Worm (Caenorhabditis elegans) whole organism, young adult: ENCODE results near the gene let-99.
A peak's percentile ranks its signal among the peaks of the same experiment; 100 is the strongest.

Source experiments
- B0019.2 ChIP-seq: fragments of 200-800 bp; sonication (Bioruptor generic); conservative IDR thresholded peaks from 2 replicates; pipeline ENCODE4 v1.3.6; 2022; ENCODE audit warnings: missing genetic modification reagents, missing genetic modification characterization, missing compliant biosample characterization
- B0336.3 ChIP-seq: fragments of 200-800 bp; sonication (Bioruptor generic); IDR thresholded peaks from 2 replicates; pipeline ENCODE4 v1.3.6; 2022; ENCODE audit warnings: missing genetic modification characterization, missing compliant biosample characterization
- F33H1.4 ChIP-seq: fragments of 200-800 bp; sonication (Bioruptor generic); IDR thresholded peaks from 2 replicates; pipeline ENCODE4 v1.3.6; 2022; ENCODE audit warnings: missing genetic modification reagents, missing genetic modification characterization, missing compliant biosample characterization
- F49E8.2 ChIP-seq: sonication (generic microtip); optimal IDR thresholded peaks from 3 replicates; lab custom pipeline; 2017; ENCODE audit warnings: missing genetic modification characterization, mild to moderate bottlenecking, missing compliant biosample characterization, antibody characterized with exemption, moderate library complexity; ENCODE audit not compliant: insufficient read depth
- Y53F4B.3 ChIP-seq: fragments of 200-800 bp; sonication (Bioruptor generic); IDR thresholded peaks from 2 replicates; pipeline ENCODE4 v1.3.6; 2022; ENCODE audit warnings: missing genetic modification reagents, missing genetic modification characterization, missing compliant biosample characterization
- Y56A3A.18 ChIP-seq: fragments of 200-800 bp; sonication (Bioruptor generic); IDR thresholded peaks from 2 replicates; pipeline ENCODE4 v1.3.6; 2022; ENCODE audit warnings: missing genetic modification reagents, missing genetic modification characterization, missing compliant biosample characterization
- Y67H2A.10 ChIP-seq: fragments of 200-800 bp; sonication (Bioruptor generic); conservative IDR thresholded peaks from 2 replicates; pipeline ENCODE4 v1.3.6; 2022; ENCODE audit warnings: missing genetic modification reagents, missing genetic modification characterization, missing compliant biosample characterization
- aptf-2 ChIP-seq: fragments of 200-800 bp; sonication (Bioruptor generic); conservative IDR thresholded peaks from 2 replicates; pipeline ENCODE4 v1.3.6; 2022; ENCODE audit warnings: missing genetic modification reagents, missing genetic modification characterization, missing compliant biosample characterization
- aptf-3 ChIP-seq: fragments of 200-800 bp; sonication (Bioruptor generic); IDR thresholded peaks from 2 replicates; pipeline ENCODE4 v1.3.6; 2022; ENCODE audit warnings: missing genetic modification characterization, missing compliant biosample characterization
- atf-7 ChIP-seq: sonication (generic microtip); optimal IDR thresholded peaks from 2 replicates; lab custom pipeline; 2017; ENCODE audit warnings: mild to moderate bottlenecking, missing genetic modification characterization, missing compliant biosample characterization
- athp-1 ChIP-seq: sonication (generic microtip); optimal IDR thresholded peaks from 2 replicates; lab custom pipeline; 2017; ENCODE audit warnings: mild to moderate bottlenecking, missing genetic modification characterization, missing compliant biosample characterization
- attf-5 ChIP-seq: fragments of 200-800 bp; sonication (Bioruptor generic); optimal IDR thresholded peaks from 2 replicates; lab custom pipeline; 2018; ENCODE audit warnings: mild to moderate bottlenecking, missing genetic modification characterization, missing compliant biosample characterization
- cebp-1 ChIP-seq, 2 experiments: fragments of 200-800 bp in 1 of 2; sonication (Bioruptor generic) in 1 of 2; sonication (generic microtip) in 1 of 2; IDR thresholded peaks in 1 of 2; optimal IDR thresholded peaks in 1 of 2; 2 replicates each; pipeline versions ENCODE4 v1.3.6 to Lab custom; 2017 to 2022; ENCODE audit warnings: missing compliant biosample characterization in 2 of 2, missing genetic modification characterization in 2 of 2, mild to moderate bottlenecking in 1 of 2, missing genetic modification reagents in 1 of 2, moderate library complexity in 1 of 2
- ceh-40 ChIP-seq: fragments of 200-800 bp; sonication (Bioruptor generic); IDR thresholded peaks from 2 replicates; pipeline ENCODE4 v1.3.6; 2022; ENCODE audit warnings: missing genetic modification characterization, missing compliant biosample characterization
- dox-1 ChIP-seq: fragments of 200-800 bp; sonication (Bioruptor generic); IDR thresholded peaks from 2 replicates; pipeline ENCODE4 v1.3.6; 2022; ENCODE audit warnings: missing genetic modification reagents, missing genetic modification characterization, missing compliant biosample characterization
- egl-44 ChIP-seq: fragments of 200-800 bp; sonication (Bioruptor generic); IDR thresholded peaks from 2 replicates; pipeline ENCODE4 v1.3.6; 2022; ENCODE audit warnings: missing genetic modification reagents, missing genetic modification characterization, missing compliant biosample characterization
- hrde-1 ChIP-seq: sonication (generic microtip); optimal IDR thresholded peaks from 2 replicates; lab custom pipeline; 2016; ENCODE audit warnings: missing genetic modification characterization, mild to moderate bottlenecking, missing compliant biosample characterization, moderate library complexity, missing genotype, missing genetic modification reagents, borderline replicate concordance
- lin-26 ChIP-seq: fragments of 200-800 bp; sonication (Bioruptor generic); IDR thresholded peaks from 2 replicates; pipeline ENCODE4 v1.3.6; 2022; ENCODE audit warnings: missing genetic modification reagents, missing genetic modification characterization, missing compliant biosample characterization
- lin-35 ChIP-seq, 3 experiments: fragments of 150-350 bp in 2 of 3; sonication (generic microtip) in 1 of 3; optimal IDR thresholded peaks; 2 replicates each; lab custom pipeline; 2014 to 2018; ENCODE audit warnings: missing biosample characterization in 3 of 3, missing genetic modification characterization in 3 of 3, missing genetic modification reagents in 3 of 3
- mcd-1 ChIP-seq: fragments of 200-800 bp; sonication (Bioruptor generic); IDR thresholded peaks from 2 replicates; pipeline ENCODE4 v1.3.6; 2022; ENCODE audit warnings: missing genetic modification reagents, missing genetic modification characterization, missing compliant biosample characterization
- mel-28 ChIP-seq: sonication (generic microtip); optimal IDR thresholded peaks from 2 replicates; lab custom pipeline; 2016; ENCODE audit warnings: borderline replicate concordance, mild to moderate bottlenecking, missing genetic modification characterization, missing compliant biosample characterization
- mes-4 ChIP-seq: sonication (generic microtip); optimal IDR thresholded peaks from 2 replicates; lab custom pipeline; 2016; ENCODE audit warnings: missing genotype, missing genetic modification characterization, missing compliant biosample characterization
- nfya-1 ChIP-seq: sonication (generic microtip); optimal IDR thresholded peaks from 2 replicates; lab custom pipeline; 2017; ENCODE audit warnings: antibody characterized with exemption, missing compliant biosample characterization, missing genetic modification characterization, borderline replicate concordance; ENCODE audit not compliant: insufficient read depth
- nhr-80 ChIP-seq: sonication (generic microtip); optimal IDR thresholded peaks from 2 replicates; lab custom pipeline; 2016; ENCODE audit warnings: missing genetic modification characterization, missing compliant biosample characterization
- pha-4 ChIP-seq: fragments of 150-350 bp; sonication (generic microtip); optimal IDR thresholded peaks from 2 replicates; lab custom pipeline; 2014; ENCODE audit warnings: missing biosample characterization, missing genetic modification reagents, missing genetic modification characterization
- rec-8 ChIP-seq, 2 experiments: sonication (generic microtip); optimal IDR thresholded peaks; 2 replicates each; lab custom pipeline; 2016; ENCODE audit warnings: mild to moderate bottlenecking in 2 of 2, missing genetic modification characterization in 2 of 2, missing genetic modification reagents in 2 of 2, missing genotype in 2 of 2, missing biosample characterization in 1 of 2, missing compliant biosample characterization in 1 of 2, moderate library complexity in 1 of 2
- rpc-1 ChIP-seq, 2 experiments: fragments of 150-350 bp in 1 of 2; sonication (generic microtip) in 1 of 2; optimal IDR thresholded peaks; 2 replicates each; lab custom pipeline; 2014 to 2018; ENCODE audit warnings: missing biosample characterization in 1 of 2, missing genetic modification characterization in 1 of 2, missing genetic modification reagents in 1 of 2, missing genotype in 1 of 2
- snpc-3.4 ChIP-seq: sonication (generic microtip); optimal IDR thresholded peaks from 2 replicates; lab custom pipeline; 2017; ENCODE audit warnings: missing genetic modification characterization, mild to moderate bottlenecking, missing compliant biosample characterization, antibody characterized with exemption, moderate library complexity, missing genotype, missing genetic modification reagents
- tbp1 ChIP-seq: fragments of 200-800 bp; sonication (Bioruptor generic); optimal IDR thresholded peaks from 2 replicates; lab custom pipeline; 2018; ENCODE audit warnings: mild to moderate bottlenecking, missing genetic modification characterization, missing compliant biosample characterization
- tbx-9 ChIP-seq: sonication (generic microtip); optimal IDR thresholded peaks from 2 replicates; lab custom pipeline; 2016; ENCODE audit warnings: borderline replicate concordance, missing genetic modification characterization, inconsistent platforms, missing compliant biosample characterization
- unc-62 ChIP-seq: fragments of 150-350 bp; optimal IDR thresholded peaks from 2 replicates; lab custom pipeline; 2014; ENCODE audit warnings: missing biosample characterization, missing genetic modification reagents, missing genetic modification characterization
- ztf-18 ChIP-seq: sonication (generic microtip); optimal IDR thresholded peaks from 2 replicates; lab custom pipeline; 2016; ENCODE audit warnings: missing genotype, mild to moderate bottlenecking, missing genetic modification characterization, missing compliant biosample characterization
- ztf-3 ChIP-seq: fragments of 200-800 bp; sonication (Bioruptor generic); optimal IDR thresholded peaks from 2 replicates; lab custom pipeline; 2018; ENCODE audit warnings: mild to moderate bottlenecking, missing genetic modification characterization, missing compliant biosample characterization

let-99 gene

ce11 chrIV:12522521-12522920, 45.1 kb upstream of the let-99 start, which contains the start of gene sru-13:
sru-13 (minus strand) TSS chrIV:12522621.
- TF ChIP-seq mes-4 (tag; lab: Kevin White, UChicago) (no peak), snpc-3.4 (tag; lab: Kevin White, UChicago) (no peak), lin-26 (GFP tag; lab: Robert Waterston, UW) (no peak), F33H1.4 (GFP tag; lab: Robert Waterston, UW) (no peak), F49E8.2 (tag; lab: Kevin White, UChicago) (no peak), tbx-9 (tag; lab: Kevin White, UChicago) (no peak), Y53F4B.3 (GFP tag; lab: Robert Waterston, UW) (no peak), nfya-1 (tag; lab: Kevin White, UChicago) (no peak), ceh-40 (GFP tag; lab: Robert Waterston, UW) (no peak)
- TF ChIP-seq, all 124 proteins: peak for 0

ce11 chrIV:12525409-12525808, 42.2 kb upstream of the let-99 start, which contains the start of gene eak-4:
eak-4 (minus strand) TSS chrIV:12525509.
- TF ChIP-seq F49E8.2 (tag; lab: Kevin White, UChicago) (no peak), rpc-1 (optimal IDR thresholded peaks at IDR 0.05; lab: Kevin White, UChicago) (no peak), rpc-1 (tag; optimal IDR thresholded peaks at IDR 0.05; lab: Kevin White, UChicago) (no peak), dox-1 (GFP tag; lab: Robert Waterston, UW) (no peak), ztf-18 (tag; lab: Kevin White, UChicago) (no peak), mel-28 (tag; lab: Kevin White, UChicago) (no peak), cebp-1 (GFP tag; IDR thresholded peaks at IDR 0.05; lab: Robert Waterston, UW) (no peak), cebp-1 (tag; optimal IDR thresholded peaks at IDR 0.05; lab: Kevin White, UChicago) (no peak), rec-8 (tag; optimal IDR thresholded peaks at IDR 0.05; lab: Kevin White, UChicago) (no peak), aptf-2 (GFP tag; lab: Robert Waterston, UW) (no peak), mcd-1 (GFP tag; lab: Robert Waterston, UW) (no peak)

- TF ChIP-seq lin-35 (GFP tag; optimal IDR thresholded peaks at IDR 0.05; lab: Kevin White, UChicago) (no peak), hrde-1 (no peak), atf-7 (tag; lab: Kevin White, UChicago) (peak; percentile 19), B0336.3 (no peak), tbp1 (no peak), nfya-1 (tag; lab: Kevin White, UChicago) (no peak), aptf-3 (GFP tag; lab: Robert Waterston, UW) (no peak), B0019.2 (no peak), Y56A3A.18 (GFP tag; lab: Robert Waterston, UW) (0 out of 2 replicates have a peak, but pooled peaks have one; percentile 35), egl-44 (no peak), Y67H2A.10 (GFP tag; lab: Robert Waterston, UW) (no peak), unc-62 (GFP tag; lab: Kevin White, UChicago) (peak; percentile 83), dox-1 (GFP tag; lab: Robert Waterston, UW) (no peak), athp-1 (tag; lab: Kevin White, UChicago) (no peak), nhr-80 (tag; lab: Kevin White, UChicago) (peak; percentile 91), pha-4 (tag; lab: Kevin White, UChicago) (peak; percentile 85), Y53F4B.3 (GFP tag; lab: Robert Waterston, UW) (no peak), ztf-3 (GFP tag; lab: Kevin White, UChicago) (no peak), cebp-1 (GFP tag; IDR thresholded peaks at IDR 0.05; lab: Robert Waterston, UW) (peak; percentile 98), cebp-1 (tag; optimal IDR thresholded peaks at IDR 0.05; lab: Kevin White, UChicago) (peak; percentile 99), attf-5 (GFP tag; lab: Kevin White, UChicago) (peak; percentile 84)
These were observed 40.4 kb upstream of the let-99 start, which contains the start of gene F53B2.8 for ce11 chrIV:12527217-12527616. F53B2.8 (minus strand) TSS chrIV:12527396.
